Fruit fly (Drosophila melanogaster) whole organism, wandering third instar larva: ENCODE data around the gene simj.

ENCODE experiments used
- Abd-B ChIP-seq: fragments of >200 bp; optimal IDR thresholded peaks from 2 replicates; lab custom pipeline; 2017; ENCODE audit warnings: missing biosample characterization, missing genetic modification characterization
- CG32264 ChIP-seq: fragments of 200-800 bp; sonication (Bioruptor generic); optimal IDR thresholded peaks from 2 replicates; lab custom pipeline; 2016; ENCODE audit warnings: missing biosample characterization, missing genetic modification characterization
- CG9705 ChIP-seq: fragments of 200-800 bp; sonication (Bioruptor generic); optimal IDR thresholded peaks from 2 replicates; lab custom pipeline; 2018; ENCODE audit warnings: missing biosample characterization, mild to moderate bottlenecking, missing genetic modification characterization
- CrebA ChIP-seq: fragments of 200-800 bp; sonication (Bioruptor generic); optimal IDR thresholded peaks from 2 replicates; lab custom pipeline; 2016; ENCODE audit warnings: missing biosample characterization, mild to moderate bottlenecking, missing genetic modification characterization, borderline replicate concordance
- Dfd ChIP-seq: fragments of >200 bp; optimal IDR thresholded peaks from 2 replicates; lab custom pipeline; 2017; ENCODE audit warnings: missing biosample characterization, missing genetic modification characterization
- GATAd ChIP-seq: sonication (Bioruptor generic); optimal IDR thresholded peaks from 2 replicates; lab custom pipeline; 2016; ENCODE audit warnings: missing biosample characterization, missing genetic modification characterization
- HLH106 ChIP-seq: fragments of 200-800 bp; optimal IDR thresholded peaks from 3 replicates; lab custom pipeline; 2019; ENCODE audit warnings: missing biosample characterization, mild to moderate bottlenecking, missing genetic modification characterization, moderate library complexity
- Hnf4 ChIP-seq: fragments of 200-800 bp; sonication (Bioruptor generic); optimal IDR thresholded peaks from 2 replicates; lab custom pipeline; 2016; ENCODE audit warnings: missing biosample characterization, mild to moderate bottlenecking, missing genetic modification characterization
- Hr83 ChIP-seq: fragments of 200-300 bp; sonication (Bioruptor generic); optimal IDR thresholded peaks from 2 replicates; lab custom pipeline; 2016; ENCODE audit warnings: missing biosample characterization, mild to moderate bottlenecking, missing genetic modification characterization, moderate library complexity; ENCODE audit not compliant: poor library complexity, severe bottlenecking
- Jra ChIP-seq: sonication (Bioruptor generic); optimal IDR thresholded peaks from 2 replicates; lab custom pipeline; 2016; ENCODE audit warnings: missing biosample characterization, missing genetic modification characterization
- Mio ChIP-seq: sonication (Bioruptor generic); optimal IDR thresholded peaks from 2 replicates; lab custom pipeline; 2016; ENCODE audit warnings: missing biosample characterization, missing genetic modification characterization
- Myc ChIP-seq: fragments of >200 bp; optimal IDR thresholded peaks from 2 replicates; lab custom pipeline; 2017
- N ChIP-seq: fragments of >200 bp; optimal IDR thresholded peaks from 2 replicates; lab custom pipeline; 2018; ENCODE audit warnings: missing biosample characterization, missing external identifiers, missing genetic modification characterization
- OdsH ChIP-seq: fragments of 200-800 bp; sonication (Bioruptor generic); optimal IDR thresholded peaks from 2 replicates; lab custom pipeline; 2016; ENCODE audit warnings: missing biosample characterization, mild to moderate bottlenecking, missing genetic modification characterization
- Rel ChIP-seq, 2 experiments: fragments of 200-800 bp; sonication (Bioruptor generic) in 1 of 2; optimal IDR thresholded peaks; 2 replicates in 1 of 2; 3 replicates in 1 of 2; lab custom pipeline; 2016 to 2019; ENCODE audit warnings: mild to moderate bottlenecking in 2 of 2, missing biosample characterization in 2 of 2, missing genetic modification characterization in 2 of 2, moderate library complexity in 1 of 2
- Sp1 ChIP-seq: fragments of 200-800 bp; sonication (Bioruptor generic); optimal IDR thresholded peaks from 3 replicates; lab custom pipeline; 2019; ENCODE audit warnings: missing biosample characterization, mild to moderate bottlenecking, missing genetic modification characterization, moderate library complexity
- Vsx2 ChIP-seq: fragments of 200-300, 225-300 bp; sonication (Bioruptor generic); optimal IDR thresholded peaks from 2 replicates; lab custom pipeline; 2018; ENCODE audit warnings: missing biosample characterization, missing genetic modification characterization; ENCODE audit not compliant: partially characterized antibody
- br ChIP-seq: fragments of 200-800 bp; sonication (Bioruptor generic); optimal IDR thresholded peaks from 2 replicates; lab custom pipeline; 2016; ENCODE audit warnings: missing biosample characterization, missing genetic modification characterization
- brk ChIP-seq: fragments of 200-800 bp; sonication (Bioruptor generic); optimal IDR thresholded peaks from 2 replicates; lab custom pipeline; 2016; ENCODE audit warnings: missing biosample characterization, mild to moderate bottlenecking, missing genetic modification characterization
- dl ChIP-seq, 2 experiments: fragments of 175-275, 200-275 bp in 1 of 2; fragments of 200-275 bp in 1 of 2; sonication (Bioruptor generic); optimal IDR thresholded peaks; lab custom pipeline; 2018; ENCODE audit warnings: mild to moderate bottlenecking in 2 of 2, missing biosample characterization in 2 of 2, missing genetic modification characterization in 2 of 2, moderate library complexity in 2 of 2; ENCODE audit not compliant: partially characterized antibody in 2 of 2, insufficient read depth in 1 of 2
- dmrt93B ChIP-seq: fragments of 200-800 bp; sonication (Bioruptor generic); optimal IDR thresholded peaks from 2 replicates; lab custom pipeline; 2018; ENCODE audit warnings: missing biosample characterization, mild to moderate bottlenecking, missing genetic modification characterization
- dsf ChIP-seq: sonication (Bioruptor generic); optimal IDR thresholded peaks from 2 replicates; lab custom pipeline; 2016; ENCODE audit warnings: missing biosample characterization, missing genetic modification characterization, borderline replicate concordance
- ey ChIP-seq: fragments of 200-800 bp; sonication (Bioruptor generic); optimal IDR thresholded peaks from 2 replicates; lab custom pipeline; 2016; ENCODE audit warnings: missing biosample characterization, missing genetic modification characterization
- foxo ChIP-seq, 2 experiments: fragments of 200-800 bp; sonication (Bioruptor generic); optimal IDR thresholded peaks; 2 replicates in 1 of 2; 3 replicates in 1 of 2; lab custom pipeline; 2016 to 2017; ENCODE audit warnings: missing biosample characterization in 2 of 2, missing genetic modification characterization in 2 of 2
- fru ChIP-seq: fragments of 200-800 bp; sonication (Bioruptor generic); optimal IDR thresholded peaks from 3 replicates; lab custom pipeline; 2016; ENCODE audit warnings: missing biosample characterization, mild to moderate bottlenecking, missing genetic modification characterization
- h ChIP-seq: fragments of 200-800 bp; sonication (Bioruptor generic); optimal IDR thresholded peaks from 3 replicates; lab custom pipeline; 2016; ENCODE audit warnings: missing biosample characterization, mild to moderate bottlenecking, missing genetic modification characterization
- jim ChIP-seq: fragments of 175-275, 200-325 bp; sonication (Bioruptor generic); optimal IDR thresholded peaks from 2 replicates; lab custom pipeline; 2016; ENCODE audit warnings: missing biosample characterization, mild to moderate bottlenecking, missing genetic modification characterization
- lola ChIP-seq: fragments of >200 bp; optimal IDR thresholded peaks from 2 replicates; lab custom pipeline; 2017; ENCODE audit warnings: missing biosample characterization, missing genetic modification characterization
- pan ChIP-seq: fragments of >200 bp; optimal IDR thresholded peaks from 2 replicates; lab custom pipeline; 2017
- psq ChIP-seq: fragments of 200-800 bp; sonication (Bioruptor generic); optimal IDR thresholded peaks from 3 replicates; lab custom pipeline; 2017; ENCODE audit warnings: missing biosample characterization, mild to moderate bottlenecking, missing genetic modification characterization, moderate library complexity
- rgr ChIP-seq: fragments of 200-800 bp; sonication (Bioruptor generic); optimal IDR thresholded peaks from 3 replicates; lab custom pipeline; 2016; ENCODE audit warnings: missing biosample characterization, mild to moderate bottlenecking, missing genetic modification characterization
- sage ChIP-seq: fragments of 200-800 bp; sonication (Bioruptor generic); optimal IDR thresholded peaks from 2 replicates; lab custom pipeline; 2016; ENCODE audit warnings: missing biosample characterization, mild to moderate bottlenecking, missing genetic modification characterization
- sv ChIP-seq: fragments of 200-800 bp; sonication (Bioruptor generic); optimal IDR thresholded peaks from 3 replicates; lab custom pipeline; 2016; ENCODE audit warnings: missing biosample characterization, missing genetic modification characterization
- tai ChIP-seq: sonication (Bioruptor generic); optimal IDR thresholded peaks from 2 replicates; lab custom pipeline; 2016; ENCODE audit warnings: missing biosample characterization, missing genetic modification characterization
- usp ChIP-seq: fragments of >200 bp; optimal IDR thresholded peaks from 2 replicates; lab custom pipeline; 2017; ENCODE audit warnings: missing biosample characterization, missing genetic modification characterization
- woc ChIP-seq: sonication (Bioruptor generic); optimal IDR thresholded peaks from 2 replicates; lab custom pipeline; 2016; ENCODE audit warnings: missing biosample characterization, mild to moderate bottlenecking, missing genetic modification characterization

The simj gene

DNA sequence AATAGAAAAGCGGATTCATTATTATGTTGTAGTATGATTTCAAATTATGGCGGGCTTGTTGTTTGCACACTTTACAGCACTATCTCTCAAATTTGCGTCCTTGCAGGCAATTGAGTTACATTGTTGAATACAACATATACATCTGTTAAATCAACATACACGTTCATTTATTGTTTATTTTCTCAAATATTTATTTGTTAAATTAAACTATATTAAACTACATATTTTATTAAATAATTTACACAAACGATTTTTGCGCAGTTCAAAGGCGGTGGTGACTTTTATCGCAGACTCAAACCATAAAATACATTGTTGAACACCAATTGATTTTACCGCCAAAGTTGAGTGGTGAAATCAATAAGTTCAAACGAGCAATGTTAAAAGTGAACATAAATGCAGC, 33.6 kb downstream of the simj start:
- TF ChIP-seq dmrt93B (GFP tag; lab: Kevin White, UChicago) (peak; percentile 15), N (GFP tag; lab: Kevin White, UChicago) (no peak), tai (GFP tag; lab: Kevin White, UChicago) (peak; percentile 8), Myc (peak; percentile 67), HLH106 (peak; percentile 29)

DNA sequence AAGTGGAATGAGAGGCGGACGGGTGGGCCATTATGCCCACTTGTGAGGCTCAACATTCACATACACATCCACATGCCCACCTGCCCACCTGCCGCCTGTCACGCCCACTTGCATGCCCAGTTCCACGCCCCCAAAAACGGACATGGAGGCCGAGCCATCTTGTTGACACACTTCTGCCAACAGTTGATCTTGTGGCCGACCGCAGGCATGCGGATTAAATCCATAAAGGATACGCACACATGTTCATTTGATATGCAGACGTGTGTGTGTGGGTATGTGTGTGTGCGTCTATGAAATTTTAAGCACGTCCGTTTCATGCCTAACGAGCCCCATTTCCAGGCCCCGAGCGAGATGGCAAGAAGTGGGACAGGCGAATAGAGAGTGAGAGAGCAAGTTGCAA, 37.7 kb downstream of the simj start:
- TF ChIP-seq foxo (GFP tag; optimal IDR thresholded peaks at IDR 0.05; lab: Kevin White, UChicago) (no peak), Sp1 (GFP tag; lab: Kevin White, UChicago) (no peak), Dfd (GFP tag; lab: Kevin White, UChicago) (no peak), sage (GFP tag; lab: Kevin White, UChicago) (no peak), fru (GFP tag; lab: Kevin White, UChicago) (no peak), Hr83 (GFP tag; lab: Kevin White, UChicago) (no peak), psq (GFP tag; lab: Kevin White, UChicago) (no peak), woc (GFP tag; lab: Kevin White, UChicago) (no peak), CG32264 (GFP tag; lab: Kevin White, UChicago) (no peak)

DNA sequence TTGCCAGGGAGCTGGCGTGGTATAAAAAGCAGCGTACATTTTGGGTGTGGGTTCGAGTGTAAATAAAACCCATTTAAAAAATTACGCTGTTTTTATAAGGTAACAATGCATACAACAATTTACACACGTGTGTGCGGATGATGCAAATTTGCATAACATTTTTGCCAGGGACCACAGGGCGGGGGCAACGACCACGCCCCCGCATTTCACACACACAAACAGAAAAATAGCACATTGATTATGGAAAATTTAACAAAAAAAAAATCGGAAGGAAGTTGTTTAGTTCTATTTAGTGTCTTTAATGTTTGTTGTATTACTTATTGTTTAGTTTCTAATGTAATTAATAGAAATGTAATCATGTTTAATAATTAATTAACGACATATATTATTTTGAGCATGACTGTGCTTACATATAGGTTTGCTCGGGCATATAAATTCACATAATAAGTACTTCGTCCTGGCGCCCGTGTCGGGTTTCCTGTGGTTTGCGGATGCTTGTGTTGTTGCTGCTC, 40.0 kb downstream of the simj start:
- TF ChIP-seq fru (GFP tag; lab: Kevin White, UChicago) (peak; percentile 27), Sp1 (GFP tag; lab: Kevin White, UChicago) (peak; percentile 43), HLH106 (peak; percentile 34), GATAd (no peak), foxo (GFP tag; optimal IDR thresholded peaks at IDR 0.05; lab: Kevin White, UChicago) (peak in 1 of 2 experiments; percentile 42), h (GFP tag; lab: Kevin White, UChicago) (peak; percentile 9), sage (GFP tag; lab: Kevin White, UChicago) (no peak), OdsH (GFP tag; lab: Kevin White, UChicago) (peak; percentile 24)

DNA sequence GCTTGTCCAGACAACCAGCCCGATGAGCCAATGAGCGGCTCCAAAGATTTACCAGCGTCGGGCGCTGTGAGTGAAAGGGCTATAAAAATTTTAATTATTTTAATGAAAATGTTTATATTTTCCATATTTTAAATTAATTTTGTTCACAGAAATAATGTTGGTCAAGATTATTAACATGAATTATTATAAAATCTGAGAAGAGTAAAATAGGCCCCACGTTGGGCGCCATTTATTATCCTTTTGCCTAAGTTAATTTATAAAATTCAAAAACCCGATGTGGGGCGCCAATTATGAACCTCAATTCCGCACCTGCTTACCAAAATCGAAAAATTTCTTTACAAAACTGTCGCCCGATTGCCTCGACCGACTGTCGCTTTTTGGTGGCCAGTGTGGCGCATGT, 44.6 kb downstream of the simj start:
- TF ChIP-seq CG32264 (GFP tag; lab: Kevin White, UChicago) (no peak), woc (GFP tag; lab: Kevin White, UChicago) (no peak), fru (GFP tag; lab: Kevin White, UChicago) (peak; percentile 47), HLH106 (peak; percentile 59), Hnf4 (GFP tag; lab: Kevin White, UChicago) (peak; percentile 0), OdsH (GFP tag; lab: Kevin White, UChicago) (peak; percentile 30), Sp1 (GFP tag; lab: Kevin White, UChicago) (peak; percentile 48), CrebA (no peak), dmrt93B (GFP tag; lab: Kevin White, UChicago) (peak; percentile 67), jim (GFP tag; lab: Kevin White, UChicago) (no peak), h (GFP tag; lab: Kevin White, UChicago) (peak; percentile 12), rgr (no peak), usp (no peak), psq (GFP tag; lab: Kevin White, UChicago) (peak; percentile 18), foxo (GFP tag; optimal IDR thresholded peaks at IDR 0.05; lab: Kevin White, UChicago) (peak in 1 of 2 experiments; percentile 55), sv (GFP tag; lab: Kevin White, UChicago) (no peak), Mio (GFP tag; lab: Kevin White, UChicago) (no peak), Rel (GFP tag; optimal IDR thresholded peaks at IDR 0.05; lab: Kevin White, UChicago) (no peak), Rel (tag; optimal IDR thresholded peaks at IDR 0.05; lab: Kevin White, UChicago) (no peak)

DNA sequence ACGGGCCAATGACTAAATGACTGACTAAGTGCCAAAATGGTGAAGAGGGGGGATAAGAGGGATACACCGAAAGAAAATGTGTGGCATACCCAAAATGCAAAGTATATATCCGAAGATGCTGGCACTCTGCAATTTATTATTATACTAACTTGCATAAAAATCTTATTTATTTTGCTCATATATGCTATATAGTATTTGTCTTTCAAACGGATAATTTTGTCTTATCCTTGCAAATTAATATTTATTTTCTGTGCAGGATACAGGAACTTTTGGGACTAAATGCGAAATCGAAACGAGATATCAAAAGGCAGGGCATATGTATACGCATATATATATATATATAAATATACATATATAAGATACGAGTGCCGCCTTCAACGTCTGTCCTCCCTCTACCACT, 46.8 kb downstream of the simj start:
- peak; percentile 22 for TF ChIP-seq CG9705 (GFP tag; lab: Kevin White, UChicago)
- TF ChIP-seq CrebA, result no peak
- TF ChIP-seq dsf (GFP tag; lab: Kevin White, UChicago), result no peak
- TF ChIP-seq sage (GFP tag; lab: Kevin White, UChicago), result peak; percentile 60
- TF ChIP-seq br, result peak; percentile 61
- TF ChIP-seq Vsx2 (GFP tag; lab: Kevin White, UChicago), result no peak
- TF ChIP-seq Abd-B, result no peak
- no peak for TF ChIP-seq Mio (GFP tag; lab: Kevin White, UChicago)
- TF ChIP-seq N (GFP tag; lab: Kevin White, UChicago), result no peak
- TF ChIP-seq pan (lab: Kevin White, UChicago), result no peak
- TF ChIP-seq Hnf4 (GFP tag; lab: Kevin White, UChicago), result peak; percentile 36
- TF ChIP-seq jim (GFP tag; lab: Kevin White, UChicago), result no peak
- TF ChIP-seq CG32264 (GFP tag; lab: Kevin White, UChicago), result no peak
- TF ChIP-seq lola (GFP tag; lab: Kevin White, UChicago), result no peak
- no peak for TF ChIP-seq Myc
- no peak for TF ChIP-seq tai (GFP tag; lab: Kevin White, UChicago)
- peak; percentile 81 for TF ChIP-seq brk (GFP tag; lab: Kevin White, UChicago)
- TF ChIP-seq Sp1 (GFP tag; lab: Kevin White, UChicago), result peak; percentile 86
- peak; percentile 25 for TF ChIP-seq Jra (GFP tag; lab: Kevin White, UChicago)
- TF ChIP-seq sv (GFP tag; lab: Kevin White, UChicago), result no peak
- no peak for TF ChIP-seq GATAd
- TF ChIP-seq Hr83 (GFP tag; lab: Kevin White, UChicago), result no peak
- peak; percentile 91 for TF ChIP-seq psq (GFP tag; lab: Kevin White, UChicago)
- peak; percentile 84 for TF ChIP-seq OdsH (GFP tag; lab: Kevin White, UChicago)
- TF ChIP-seq Rel (GFP tag; optimal IDR thresholded peaks at IDR 0.05; lab: Kevin White, UChicago), result peak; percentile 40
- peak; percentile 1 for TF ChIP-seq Rel (tag; optimal IDR thresholded peaks at IDR 0.05; lab: Kevin White, UChicago)
- peak; percentile 80 for TF ChIP-seq HLH106
- no peak for TF ChIP-seq dl (GFP tag; optimal IDR thresholded peaks at IDR 0.05; lab: Kevin White, UChicago; ENCODE audit: insufficient read depth in 1 of 2, partially characterized antibody in 2 of 2)
- peak; percentile 82 for TF ChIP-seq h (GFP tag; lab: Kevin White, UChicago)
- TF ChIP-seq fru (GFP tag; lab: Kevin White, UChicago), result peak; percentile 80
- TF ChIP-seq ey (GFP tag; lab: Kevin White, UChicago), result peak; percentile 69
